Fruit fly (Drosophila melanogaster) whole organism, embryonic: Measurements from ENCODE around the gene CG10761.

ENCODE experiments used
- CG12744 ChIP-seq: fragments of 200-800 bp; sonication (Bioruptor generic); optimal IDR thresholded peaks from 2 replicates; lab custom pipeline; 2016; ENCODE audit warnings: missing biosample characterization, missing genetic modification characterization
- CG13123 ChIP-seq: fragments of 200-800 bp; sonication (Bioruptor generic); optimal IDR thresholded peaks from 2 replicates; lab custom pipeline; 2016; ENCODE audit warnings: missing biosample characterization, missing genetic modification characterization
- CG14014 ChIP-seq: fragments of 200-800 bp; sonication (Bioruptor generic); IDR thresholded peaks from 2 replicates; pipeline ENCODE4 v1.3.6; 2022; ENCODE audit warnings: missing biosample characterization, missing genetic modification characterization
- CG14667 ChIP-seq: fragments of 200-800 bp; sonication (Bioruptor generic); IDR thresholded peaks from 2 replicates; pipeline ENCODE4 v1.3.6; 2022; ENCODE audit warnings: missing biosample characterization, missing genetic modification characterization
- CG15011 ChIP-seq: fragments of 200-800 bp; sonication (Bioruptor generic); optimal IDR thresholded peaks from 3 replicates; lab custom pipeline; 2018; ENCODE audit warnings: missing biosample characterization, mild to moderate bottlenecking, missing genetic modification characterization
- CG15514 ChIP-seq: fragments of 200-800 bp; sonication (Bioruptor generic); optimal IDR thresholded peaks from 3 replicates; lab custom pipeline; 2017; ENCODE audit warnings: missing biosample characterization, missing genetic modification characterization, mild to moderate bottlenecking, moderate library complexity, missing genetic modification reagents
- CG15696 ChIP-seq: fragments of 200-800 bp; sonication (Bioruptor generic); optimal IDR thresholded peaks from 2 replicates; lab custom pipeline; 2019; ENCODE audit warnings: missing biosample characterization, mild to moderate bottlenecking, missing genetic modification characterization, moderate library complexity
- CG17186 ChIP-seq: fragments of 200-800 bp; sonication (Bioruptor generic); optimal IDR thresholded peaks from 3 replicates; lab custom pipeline; 2017; ENCODE audit warnings: missing biosample characterization, missing genetic modification reagents, missing genetic modification characterization
- CG17612 ChIP-seq: fragments of 200-800 bp; sonication (Bioruptor generic); IDR thresholded peaks from 2 replicates; pipeline ENCODE4 v1.3.6; 2022; ENCODE audit warnings: missing biosample characterization, missing genetic modification characterization
- CG17829 ChIP-seq: fragments of 200-800 bp; optimal IDR thresholded peaks from 2 replicates; lab custom pipeline; 2019; ENCODE audit warnings: missing biosample characterization, mild to moderate bottlenecking, missing genetic modification characterization, moderate library complexity
- CG18599 ChIP-seq: fragments of 200-800 bp; sonication (Bioruptor generic); optimal IDR thresholded peaks from 3 replicates; lab custom pipeline; 2017; ENCODE audit warnings: missing biosample characterization, missing genetic modification characterization, mild to moderate bottlenecking, moderate library complexity, missing genetic modification reagents
- CG2129 ChIP-seq: fragments of 200-800 bp; sonication (Bioruptor generic); IDR thresholded peaks from 2 replicates; pipeline ENCODE4 v1.3.6; 2022; ENCODE audit warnings: missing biosample characterization, missing genetic modification characterization; ENCODE audit not compliant: partially characterized antibody
- CG30020 ChIP-seq: fragments of 200-800 bp; optimal IDR thresholded peaks from 2 replicates; lab custom pipeline; 2019; ENCODE audit warnings: missing biosample characterization, mild to moderate bottlenecking, missing genetic modification characterization, moderate library complexity
- CG32532 ChIP-seq: fragments of 200-800 bp; sonication (Bioruptor generic); IDR thresholded peaks from 2 replicates; pipeline ENCODE4 v1.3.6; 2022; ENCODE audit warnings: missing biosample characterization, missing genetic modification characterization
- CG32767 ChIP-seq: fragments of 200-800 bp; sonication (Bioruptor generic); IDR thresholded peaks from 2 replicates; pipeline ENCODE4 v1.3.6; 2022; ENCODE audit warnings: missing biosample characterization, missing genetic modification characterization
- CG4707 ChIP-seq: fragments of 200-800 bp; sonication (Bioruptor generic); optimal IDR thresholded peaks from 2 replicates; lab custom pipeline; 2018; ENCODE audit warnings: missing biosample characterization, mild to moderate bottlenecking, missing genetic modification characterization, moderate library complexity
- CG4820 ChIP-seq: fragments of 200-800 bp; sonication (Bioruptor generic); optimal IDR thresholded peaks from 3 replicates; lab custom pipeline; 2016; ENCODE audit warnings: missing biosample characterization, missing genetic modification characterization
- CG7556 ChIP-seq: fragments of 200-800 bp; sonication (Bioruptor generic); optimal IDR thresholded peaks from 2 replicates; lab custom pipeline; 2017; ENCODE audit warnings: missing biosample characterization, mild to moderate bottlenecking, missing genetic modification characterization
- CG9609 ChIP-seq: fragments of 200-800 bp; sonication (Bioruptor generic); optimal IDR thresholded peaks from 3 replicates; lab custom pipeline; 2016; ENCODE audit warnings: missing biosample characterization, missing genetic modification characterization
- Dfd ChIP-seq, 2 experiments: fragments of >200 bp; optimal IDR thresholded peaks; 2 replicates each; lab custom pipeline; 2017; ENCODE audit warnings: missing biosample characterization in 2 of 2, missing genetic modification characterization in 2 of 2
- Ets65A ChIP-seq: fragments of 200-800 bp; sonication (Bioruptor generic); peaks from one replicate; lab custom pipeline; 2016; ENCODE audit warnings: missing biosample characterization, missing genetic modification characterization
- Ets97D ChIP-seq: fragments of 200-800 bp; sonication (Bioruptor generic); optimal IDR thresholded peaks from 3 replicates; lab custom pipeline; 2016; ENCODE audit warnings: missing biosample characterization, missing genetic modification characterization
- Gug ChIP-seq: fragments of 200-800 bp; sonication (Bioruptor generic); IDR thresholded peaks from 4 replicates; pipeline ENCODE4 v1.3.6; 2022; ENCODE audit warnings: missing biosample characterization, missing genetic modification characterization
- HHEX ChIP-seq: fragments of 200-800 bp; sonication (Bioruptor generic); optimal IDR thresholded peaks from 3 replicates; lab custom pipeline; 2017; ENCODE audit warnings: missing biosample characterization, mild to moderate bottlenecking, missing genetic modification characterization, missing genetic modification reagents
- HLH3B ChIP-seq: fragments of 200-800 bp; sonication (Bioruptor generic); IDR thresholded peaks from 2 replicates; pipeline ENCODE4 v1.3.6; 2022; ENCODE audit warnings: missing biosample characterization, missing genetic modification characterization
- HLH4C ChIP-seq: fragments of 200-800 bp; sonication (Bioruptor generic); IDR thresholded peaks from 3 replicates; pipeline ENCODE4 v1.3.6; 2022; ENCODE audit warnings: missing biosample characterization, missing genetic modification characterization; ENCODE audit not compliant: partially characterized antibody
- Max ChIP-seq: fragments of 200-800 bp; sonication (Bioruptor generic); optimal IDR thresholded peaks from 2 replicates; lab custom pipeline; 2016; ENCODE audit warnings: missing biosample characterization, mild to moderate bottlenecking, missing genetic modification characterization
- Meics ChIP-seq: fragments of 200-800 bp; sonication (Bioruptor generic); optimal IDR thresholded peaks from 2 replicates; lab custom pipeline; 2017; ENCODE audit warnings: missing biosample characterization, mild to moderate bottlenecking, missing genetic modification characterization
- Oli ChIP-seq: fragments of 200-800 bp; sonication (Bioruptor generic); optimal IDR thresholded peaks from 2 replicates; lab custom pipeline; 2018; ENCODE audit warnings: missing biosample characterization, mild to moderate bottlenecking, missing genetic modification characterization, moderate library complexity
- Scr ChIP-seq: fragments of 200-800 bp; sonication (Bioruptor generic); IDR thresholded peaks from 2 replicates; pipeline ENCODE4 v1.3.6; 2022; ENCODE audit warnings: missing biosample characterization, missing genetic modification characterization; ENCODE audit not compliant: partially characterized antibody
- Sry-β ChIP-seq: fragments of 200-800 bp; sonication (Bioruptor generic); optimal IDR thresholded peaks from 2 replicates; lab custom pipeline; 2018; ENCODE audit warnings: missing biosample characterization, mild to moderate bottlenecking, missing genetic modification characterization, moderate library complexity
- Xrp1 ChIP-seq: fragments of 200-800 bp; sonication (Bioruptor generic); IDR thresholded peaks from 2 replicates; pipeline ENCODE4 v1.3.6; 2022; ENCODE audit warnings: missing biosample characterization, missing genetic modification characterization
- ash1 ChIP-seq: fragments of 200-800 bp; sonication (Bioruptor generic); optimal IDR thresholded peaks from 2 replicates; lab custom pipeline; 2018; ENCODE audit warnings: missing biosample characterization, mild to moderate bottlenecking, missing genetic modification characterization
- bigmax ChIP-seq: fragments of 200-800 bp; sonication (Bioruptor generic); optimal IDR thresholded peaks from 2 replicates; lab custom pipeline; 2018; ENCODE audit warnings: missing biosample characterization, mild to moderate bottlenecking, missing genetic modification characterization
- cg ChIP-seq: fragments of 200-800 bp; sonication (Bioruptor generic); optimal IDR thresholded peaks from 3 replicates; lab custom pipeline; 2019; ENCODE audit warnings: missing biosample characterization, mild to moderate bottlenecking, missing genetic modification characterization, moderate library complexity
- ci ChIP-seq: fragments of 200-800 bp; sonication (Bioruptor generic); IDR thresholded peaks from 3 replicates; pipeline ENCODE4 v1.3.6; 2022; ENCODE audit warnings: missing biosample characterization, missing genetic modification characterization
- dmrt11E ChIP-seq: fragments of 200-800 bp; sonication (Bioruptor generic); optimal IDR thresholded peaks from 3 replicates; lab custom pipeline; 2018; ENCODE audit warnings: missing biosample characterization, mild to moderate bottlenecking, missing genetic modification characterization, moderate library complexity
- fru ChIP-seq: fragments of >200 bp; optimal IDR thresholded peaks from 2 replicates; lab custom pipeline; 2017
- ham ChIP-seq: fragments of 200-800 bp; sonication (Bioruptor generic); IDR thresholded peaks from 2 replicates; pipeline ENCODE4 v1.3.6; 2022; ENCODE audit warnings: missing biosample characterization, missing genetic modification characterization
- ind ChIP-seq: fragments of 200-800 bp; sonication (Bioruptor generic); optimal IDR thresholded peaks from 3 replicates; lab custom pipeline; 2016; ENCODE audit warnings: missing biosample characterization, missing genetic modification characterization
- inv ChIP-seq: fragments of 200-800 bp; sonication (Bioruptor generic); IDR thresholded peaks from 2 replicates; pipeline ENCODE4 v1.3.6; 2022; ENCODE audit warnings: missing biosample characterization, missing genetic modification characterization; ENCODE audit not compliant: partially characterized antibody
- lilli ChIP-seq: fragments of 200-800 bp; sonication (Bioruptor generic); optimal IDR thresholded peaks from 3 replicates; lab custom pipeline; 2016; ENCODE audit warnings: missing biosample characterization, missing genetic modification characterization
- mirr ChIP-seq: fragments of 200-800 bp; sonication (Bioruptor generic); optimal IDR thresholded peaks from 3 replicates; lab custom pipeline; 2018; ENCODE audit warnings: missing biosample characterization, mild to moderate bottlenecking, missing genetic modification characterization
- rib ChIP-seq: fragments of 200-800 bp; sonication (Bioruptor generic); IDR thresholded peaks from 2 replicates; pipeline ENCODE4 v1.3.6; 2022; ENCODE audit warnings: missing biosample characterization, missing genetic modification characterization
- shn ChIP-seq: fragments of 200-800 bp; sonication (Bioruptor generic); optimal IDR thresholded peaks from 3 replicates; lab custom pipeline; 2016; ENCODE audit warnings: missing biosample characterization, missing genetic modification characterization
- so ChIP-seq: fragments of 200-800 bp; sonication (Bioruptor generic); IDR thresholded peaks from 3 replicates; pipeline ENCODE4 v1.3.6; 2022; ENCODE audit warnings: missing biosample characterization, missing genetic modification characterization
- ssp ChIP-seq: fragments of 200-800 bp; sonication (Bioruptor generic); IDR thresholded peaks from 2 replicates; pipeline ENCODE4 v1.3.6; 2022; ENCODE audit warnings: missing biosample characterization, missing genetic modification characterization
- tin ChIP-seq: fragments of 200-800 bp; sonication (Bioruptor generic); optimal IDR thresholded peaks from 3 replicates; lab custom pipeline; 2016; ENCODE audit warnings: missing biosample characterization, missing genetic modification characterization
- tll ChIP-seq, 2 experiments: fragments of 200-800 bp in 1 of 2; fragments of >200 bp in 1 of 2; sonication (Bioruptor generic) in 1 of 2; optimal IDR thresholded peaks; 2 replicates each; lab custom pipeline; 2017 to 2019; ENCODE audit warnings: missing biosample characterization in 2 of 2, missing genetic modification characterization in 2 of 2, mild to moderate bottlenecking in 1 of 2, moderate library complexity in 1 of 2
- vnd ChIP-seq: fragments of 200-800 bp; sonication (Bioruptor generic); IDR thresholded peaks from 3 replicates; pipeline ENCODE4 v1.3.6; 2022; ENCODE audit warnings: missing biosample characterization, missing genetic modification characterization; ENCODE audit not compliant: partially characterized antibody

The CG10761 gene

dm6 chrX:8211094-8211730 lies 48.6 kb upstream of the CG10761 start (continued):
- TF ChIP-seq CG14667 (no peak), CG17829 (tag; lab: Kevin White, UChicago) (peak; percentile 2), CG15011 (GFP tag; lab: Kevin White, UChicago) (no peak), ash1 (GFP tag; lab: Kevin White, UChicago) (no peak), Dfd (GFP tag; optimal IDR thresholded peaks at IDR 0.05; lab: Kevin White, UChicago) (no peak), mirr (GFP tag; lab: Kevin White, UChicago) (no peak), CG4820 (GFP tag; lab: Kevin White, UChicago) (peak; percentile 11), CG2129 (GFP tag; lab: Robert Waterston, UW) (no peak), CG18599 (GFP tag; lab: Kevin White, UChicago) (peak; percentile 42), ham (GFP tag; lab: Robert Waterston, UW) (no peak), CG12744 (GFP tag; lab: Kevin White, UChicago) (no peak), CG17186 (GFP tag; lab: Kevin White, UChicago) (no peak), Oli (tag; lab: Kevin White, UChicago) (no peak), cg (GFP tag; lab: Kevin White, UChicago) (peak; percentile 24), Meics (GFP tag; lab: Kevin White, UChicago) (no peak), HLH4C (GFP tag; lab: Robert Waterston, UW) (no peak), CG15696 (tag; lab: Kevin White, UChicago) (peak; percentile 50), CG9609 (GFP tag; lab: Kevin White, UChicago) (no peak), CG4707 (GFP tag; lab: Kevin White, UChicago) (no peak), Sry-β (no peak), CG14014 (no peak), CG30020 (tag; lab: Kevin White, UChicago) (no peak), dmrt11E (tag; lab: Kevin White, UChicago) (peak; percentile 53), ssp (no peak), HHEX (GFP tag; lab: Kevin White, UChicago) (peak; percentile 12), vnd (GFP tag; lab: Robert Waterston, UW) (no peak), Xrp1 (GFP tag; lab: Robert Waterston, UW) (peak; percentile 66), Ets97D (no peak), inv (GFP tag; lab: Robert Waterston, UW) (no peak), shn (GFP tag; lab: Kevin White, UChicago) (no peak), CG32532 (0 out of 2 replicates have a peak, but pooled peaks have one; percentile 26), CG7556 (GFP tag; lab: Kevin White, UChicago) (peak; percentile 0), CG17612 (GFP tag; lab: Robert Waterston, UW) (no peak), HLH3B (GFP tag; lab: Robert Waterston, UW) (no peak), ind (GFP tag; lab: Kevin White, UChicago) (no peak), Ets65A (GFP tag; lab: Kevin White, UChicago) (peak; percentile 68), fru (lab: Kevin White, UChicago) (no peak), Max (GFP tag; lab: Kevin White, UChicago) (no peak), lilli (no peak), rib (GFP tag; lab: Robert Waterston, UW) (no peak), CG13123 (no peak), ci (0 out of 3 replicates have a peak, but pooled peaks have one; percentile 33), Gug (GFP tag; lab: Robert Waterston, UW) (no peak), CG32767 (GFP tag; lab: Robert Waterston, UW) (no peak), Scr (no peak), so (no peak), tin (GFP tag; lab: Kevin White, UChicago) (peak; percentile 0), bigmax (no peak), CG15514 (no peak), tll (GFP tag; optimal IDR thresholded peaks at IDR 0.05; lab: Kevin White, UChicago) (no peak)
